Worm (Caenorhabditis elegans) whole organism, late embryonic: Measurements from ENCODE around the gene cyn-8.

Experiments
- C38D4.7 ChIP-seq: fragments of 200-800 bp; sonication (Bioruptor generic); optimal IDR thresholded peaks from 2 replicates; lab custom pipeline; 2018; ENCODE audit warnings: mild to moderate bottlenecking, missing genetic modification characterization, moderate library complexity, missing compliant biosample characterization
- F13H6.1 ChIP-seq: sonication (generic microtip); optimal IDR thresholded peaks from 2 replicates; lab custom pipeline; 2016; ENCODE audit warnings: missing genetic modification characterization, missing compliant biosample characterization
- K09A11.1 ChIP-seq: sonication (generic microtip); optimal IDR thresholded peaks from 2 replicates; lab custom pipeline; 2017; ENCODE audit warnings: antibody characterized with exemption, mild to moderate bottlenecking, missing genetic modification characterization, missing compliant biosample characterization; ENCODE audit not compliant: insufficient read depth
- T23F11.4 ChIP-seq: fragments of 200-800 bp; sonication (Bioruptor generic); optimal IDR thresholded peaks from 2 replicates; lab custom pipeline; 2018; ENCODE audit warnings: mild to moderate bottlenecking, missing genetic modification characterization, missing compliant biosample characterization
- ama-1 ChIP-seq: fragments of 150-350 bp; optimal IDR thresholded peaks from 2 replicates; lab custom pipeline; 2014
- ceh-22 ChIP-seq: sonication (generic microtip); optimal IDR thresholded peaks from 2 replicates; lab custom pipeline; 2017; ENCODE audit warnings: missing biosample characterization, missing genetic modification characterization
- ceh-30 ChIP-seq: fragments of 150-350 bp; optimal IDR thresholded peaks from 2 replicates; lab custom pipeline; 2014; ENCODE audit warnings: missing biosample characterization, missing genetic modification characterization
- ceh-48 ChIP-seq: sonication (generic microtip); optimal IDR thresholded peaks from 2 replicates; lab custom pipeline; 2016; ENCODE audit warnings: missing genetic modification characterization, inconsistent platforms, missing compliant biosample characterization
- ceh-6 ChIP-seq: fragments of 200-800 bp; sonication (Bioruptor generic); optimal IDR thresholded peaks from 2 replicates; lab custom pipeline; 2018; ENCODE audit warnings: mild to moderate bottlenecking, missing genetic modification characterization, missing compliant biosample characterization
- dve-1 ChIP-seq: sonication (generic microtip); optimal IDR thresholded peaks from 2 replicates; lab custom pipeline; 2017; ENCODE audit warnings: antibody characterized with exemption, mild to moderate bottlenecking, missing genetic modification characterization, missing compliant biosample characterization
- elt-2 ChIP-seq: sonication (generic microtip); optimal IDR thresholded peaks from 2 replicates; lab custom pipeline; 2016; ENCODE audit warnings: missing genetic modification reagents, missing genetic modification characterization, missing compliant biosample characterization
- ets-4 ChIP-seq: sonication (generic microtip); optimal IDR thresholded peaks from 2 replicates; lab custom pipeline; 2016; ENCODE audit warnings: missing genetic modification characterization, missing compliant biosample characterization
- gmeb-2 ChIP-seq: sonication (generic microtip); optimal IDR thresholded peaks from 2 replicates; lab custom pipeline; 2016; ENCODE audit warnings: missing genetic modification characterization, inconsistent platforms, missing compliant biosample characterization
- hlh-13 ChIP-seq: fragments of 200-800 bp; sonication (Bioruptor generic); optimal IDR thresholded peaks from 2 replicates; lab custom pipeline; 2018; ENCODE audit warnings: mild to moderate bottlenecking, missing genetic modification characterization, missing compliant biosample characterization
- hlh-30 ChIP-seq: sonication (generic microtip); optimal IDR thresholded peaks from 2 replicates; lab custom pipeline; 2017; ENCODE audit warnings: antibody characterized with exemption, missing genetic modification characterization, missing compliant biosample characterization; ENCODE audit not compliant: insufficient read depth
- madf-2 ChIP-seq: sonication (generic microtip); optimal IDR thresholded peaks from 2 replicates; lab custom pipeline; 2017; ENCODE audit warnings: missing genetic modification characterization, missing compliant biosample characterization
- nfya-1 ChIP-seq: sonication (generic microtip); optimal IDR thresholded peaks from 2 replicates; lab custom pipeline; 2017; ENCODE audit warnings: missing genetic modification characterization, mild to moderate bottlenecking, missing compliant biosample characterization, antibody characterized with exemption, moderate library complexity
- nhr-232 ChIP-seq: sonication (generic microtip); optimal IDR thresholded peaks from 2 replicates; lab custom pipeline; 2016; ENCODE audit warnings: missing genetic modification characterization, missing compliant biosample characterization
- odd-2 ChIP-seq: sonication (generic microtip); optimal IDR thresholded peaks from 2 replicates; lab custom pipeline; 2017; ENCODE audit warnings: antibody characterized with exemption, mild to moderate bottlenecking, missing genetic modification characterization, missing compliant biosample characterization
- pat-9 ChIP-seq: fragments of 200-800 bp; sonication (Bioruptor generic); optimal IDR thresholded peaks from 2 replicates; lab custom pipeline; 2018; ENCODE audit warnings: mild to moderate bottlenecking, missing genetic modification characterization, moderate library complexity, missing compliant biosample characterization
- pax-1 ChIP-seq: fragments of 150-350 bp; optimal IDR thresholded peaks from 2 replicates; lab custom pipeline; 2014; ENCODE audit warnings: missing biosample characterization, missing genetic modification characterization
- pha-4 ChIP-seq: fragments of 150-350 bp; optimal IDR thresholded peaks from 2 replicates; lab custom pipeline; 2018; ENCODE audit warnings: missing biosample characterization, missing genetic modification reagents, missing genetic modification characterization
- pqm-1 ChIP-seq: sonication (generic microtip); optimal IDR thresholded peaks from 2 replicates; lab custom pipeline; 2016; ENCODE audit warnings: missing genetic modification characterization, missing compliant biosample characterization
- pros-1 ChIP-seq: fragments of 150-350 bp; optimal IDR thresholded peaks from 2 replicates; lab custom pipeline; 2014; ENCODE audit warnings: missing biosample characterization, missing genetic modification reagents, missing genetic modification characterization
- ref-2 ChIP-seq: sonication (generic microtip); optimal IDR thresholded peaks from 2 replicates; lab custom pipeline; 2016; ENCODE audit warnings: missing genetic modification characterization, missing compliant biosample characterization
- rnt-1 ChIP-seq: sonication (generic microtip); optimal IDR thresholded peaks from 2 replicates; lab custom pipeline; 2016; ENCODE audit warnings: missing genetic modification characterization, missing compliant biosample characterization
- sdc-2 ChIP-seq: sonication (generic microtip); optimal IDR thresholded peaks from 2 replicates; lab custom pipeline; 2016; ENCODE audit warnings: missing genotype, missing genetic modification characterization, missing compliant biosample characterization
- sox-2 ChIP-seq: fragments of 200-800 bp; sonication (Bioruptor generic); IDR thresholded peaks from 2 replicates; pipeline ENCODE4 v1.3.6; 2022; ENCODE audit warnings: missing genetic modification reagents, missing genetic modification characterization, missing compliant biosample characterization
- sox-4 ChIP-seq: sonication (generic microtip); optimal IDR thresholded peaks from 2 replicates; lab custom pipeline; 2017; ENCODE audit warnings: mild to moderate bottlenecking, missing genetic modification characterization, inconsistent platforms, missing compliant biosample characterization
- syd-9 ChIP-seq: sonication (generic microtip); optimal IDR thresholded peaks from 2 replicates; lab custom pipeline; 2016; ENCODE audit warnings: mild to moderate bottlenecking, missing genetic modification characterization, moderate library complexity, missing compliant biosample characterization
- tbx-2 ChIP-seq: sonication (generic microtip); optimal IDR thresholded peaks from 2 replicates; lab custom pipeline; 2016; ENCODE audit warnings: missing genetic modification characterization, missing compliant biosample characterization
- tbx-7 ChIP-seq: sonication (generic microtip); optimal IDR thresholded peaks from 2 replicates; lab custom pipeline; 2016; ENCODE audit warnings: missing genotype, missing genetic modification characterization, missing compliant biosample characterization
- ttx-3 ChIP-seq: sonication (generic microtip); optimal IDR thresholded peaks from 2 replicates; lab custom pipeline; 2016; ENCODE audit warnings: missing genetic modification reagents, missing genetic modification characterization, missing compliant biosample characterization
- ztf-16 ChIP-seq: sonication (generic microtip); optimal IDR thresholded peaks from 2 replicates; lab custom pipeline; 2017; ENCODE audit warnings: missing genetic modification characterization, missing compliant biosample characterization

Gene cyn-8

DNA sequence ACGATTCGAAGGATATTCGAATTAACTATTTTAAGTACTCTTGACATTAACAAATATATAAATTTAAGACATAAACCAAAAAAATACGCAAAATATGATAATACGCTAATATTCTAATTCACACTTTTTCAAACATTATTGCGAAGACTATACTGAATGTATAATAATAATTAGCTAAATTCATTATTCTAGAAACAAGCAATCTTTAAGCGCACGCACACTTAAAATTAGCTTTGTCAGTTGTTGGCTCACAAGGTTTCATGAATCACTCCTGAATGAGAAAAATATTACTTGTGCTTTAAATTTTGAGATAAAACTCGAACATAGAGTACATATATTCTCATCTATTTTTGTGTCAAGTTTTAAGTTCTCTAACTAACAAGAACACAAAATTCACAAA lies 15.8 kb downstream of the cyn-8 start:
- TF ChIP-seq ttx-3 (no peak), tbx-2 (tag; lab: Kevin White, UChicago) (no peak), ama-1 (lab: Kevin White, UChicago) (no peak), sox-4 (tag; lab: Kevin White, UChicago) (no peak)

- TF ChIP-seq ceh-48 (no peak), syd-9 (tag; lab: Kevin White, UChicago) (no peak), K09A11.1 (no peak), pros-1 (tag; lab: Kevin White, UChicago) (no peak), C38D4.7 (GFP tag; lab: Kevin White, UChicago) (no peak)
Observed at ce11 chrX:8929688-8930087, 18.6 kb downstream of the cyn-8 start.

- TF ChIP-seq F13H6.1 (tag; lab: Kevin White, UChicago) (no peak), sox-2 (GFP tag; lab: Robert Waterston, UW) (no peak), odd-2 (tag; lab: Kevin White, UChicago) (no peak), rnt-1 (tag; lab: Kevin White, UChicago) (no peak), pha-4 (no peak), madf-2 (tag; lab: Kevin White, UChicago) (no peak), pqm-1 (tag; lab: Kevin White, UChicago) (no peak), nhr-232 (tag; lab: Kevin White, UChicago) (no peak)
Observed at ce11 chrX:8930879-8931278, 19.8 kb downstream of the cyn-8 start, which contains the start of gene acs-22. TSS of gene acs-22 (plus strand) at chrX:8931179.

ce11 chrX:8931647-8932046 lies 20.6 kb downstream of the cyn-8 start:
- no peak for TF ChIP-seq pat-9 (tag; lab: Kevin White, UChicago)
- no peak for TF ChIP-seq ref-2 (tag; lab: Kevin White, UChicago)
- TF ChIP-seq ama-1 (lab: Kevin White, UChicago), result no peak
- TF ChIP-seq sox-4 (tag; lab: Kevin White, UChicago), result no peak
- TF ChIP-seq C38D4.7 (GFP tag; lab: Kevin White, UChicago), result no peak
- no peak for TF ChIP-seq ceh-22 (tag; lab: Kevin White, UChicago)
- TF ChIP-seq, all 69 proteins: peak for 0

DNA sequence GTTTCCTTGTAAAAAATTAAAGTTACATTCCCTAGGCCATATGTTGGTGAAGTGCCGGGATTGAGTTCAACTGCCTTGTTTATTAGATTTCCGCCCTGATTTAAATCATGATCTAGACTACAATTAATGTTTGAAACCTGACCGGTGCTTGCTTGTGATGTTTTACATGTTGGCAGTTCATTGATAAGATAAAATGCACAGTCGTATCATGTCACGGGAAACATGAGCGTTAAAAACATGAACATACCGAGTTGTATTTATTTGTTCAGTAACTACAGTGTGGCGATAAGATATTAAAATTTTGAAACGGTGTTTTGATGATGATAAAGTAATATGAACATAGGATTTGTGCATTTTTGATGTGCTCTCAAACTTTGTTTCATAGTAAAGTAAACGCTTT lies 21.3 kb downstream of the cyn-8 start:
- no peak for TF ChIP-seq hlh-30
- TF ChIP-seq pax-1 (tag; lab: Kevin White, UChicago), result no peak
- peak; percentile 87 for TF ChIP-seq elt-2 (tag; lab: Kevin White, UChicago)

DNA sequence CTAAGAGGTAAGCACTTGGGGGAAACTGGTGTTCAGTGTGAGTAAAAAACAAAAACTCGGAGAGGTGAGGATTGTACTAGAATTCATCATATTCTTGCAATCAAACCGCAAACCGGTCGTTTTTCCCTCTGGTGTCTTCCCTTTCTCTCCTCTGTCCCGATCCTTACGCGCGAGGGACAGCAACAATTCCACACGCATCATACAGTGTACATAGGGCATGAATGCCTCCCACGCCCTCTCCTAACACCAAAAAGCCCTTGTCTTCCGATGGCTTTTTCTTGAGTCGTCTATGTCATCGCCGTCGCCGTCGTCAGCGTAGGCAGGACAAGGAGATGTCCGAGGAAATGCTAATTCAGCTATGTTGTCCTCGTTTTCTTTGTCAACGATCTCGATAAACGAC lies 22.4 kb downstream of the cyn-8 start:
- TF ChIP-seq ceh-6 (no peak), tbx-7 (tag; lab: Kevin White, UChicago) (no peak), sdc-2 (no peak), ttx-3 (no peak), ets-4 (no peak), elt-2 (tag; lab: Kevin White, UChicago) (no peak), hlh-30 (no peak)

ce11 chrX:8934246-8934645 lies 23.2 kb downstream of the cyn-8 start:
- TF ChIP-seq ztf-16 (tag; lab: Kevin White, UChicago) (no peak), dve-1 (tag; lab: Kevin White, UChicago) (no peak), T23F11.4 (GFP tag; lab: Kevin White, UChicago) (no peak), madf-2 (tag; lab: Kevin White, UChicago) (no peak), nfya-1 (tag; lab: Kevin White, UChicago) (no peak), gmeb-2 (tag; lab: Kevin White, UChicago) (no peak), ceh-30 (tag; lab: Kevin White, UChicago) (no peak), hlh-13 (GFP tag; lab: Kevin White, UChicago) (no peak)
